Worm (Caenorhabditis elegans) whole organism, L4/young adult: Measurements from ENCODE around the gene F53C3.8.

Experiments used
- dao-5 ChIP-seq: sonication (generic microtip); optimal IDR thresholded peaks from 2 replicates; lab custom pipeline; 2016; ENCODE audit warnings: missing genotype, missing genetic modification characterization, moderate library complexity, missing compliant biosample characterization
- him-1 ChIP-seq: sonication (generic microtip); optimal IDR thresholded peaks from 2 replicates; lab custom pipeline; 2016; ENCODE audit warnings: missing genotype, missing genetic modification reagents, missing genetic modification characterization, missing compliant biosample characterization

ce11 chrII:3922696-3923095, 31.5 kb downstream of the F53C3.8 start:
- TF ChIP-seq him-1 (tag; lab: Kevin White, UChicago), result no peak
- no peak for TF ChIP-seq dao-5 (tag; lab: Kevin White, UChicago)
